Worm (Caenorhabditis elegans) whole organism, L4 larva: Measurements from ENCODE around the gene F26F12.2.

Experiments
- F26F4.8 ChIP-seq: fragments of 200-800 bp; sonication (Bioruptor generic); conservative IDR thresholded peaks from 2 replicates; pipeline ENCODE4 v1.3.6; 2022; ENCODE audit warnings: missing genetic modification characterization, missing compliant biosample characterization
- R02D3.7 ChIP-seq: fragments of 150-350 bp; sonication (generic microtip); optimal IDR thresholded peaks from 3 replicates; lab custom pipeline; 2014; ENCODE audit warnings: missing biosample characterization, missing genetic modification characterization
- T20F7.1 ChIP-seq: fragments of 200-800 bp; sonication (Bioruptor generic); optimal IDR thresholded peaks from 2 replicates; lab custom pipeline; 2018; ENCODE audit warnings: mild to moderate bottlenecking, missing genetic modification characterization, missing compliant biosample characterization
- ZK546.5 ChIP-seq, 2 experiments: sonication (generic microtip); optimal IDR thresholded peaks; 2 replicates each; lab custom pipeline; 2017; ENCODE audit warnings: missing biosample characterization in 2 of 2, missing genetic modification characterization in 2 of 2
- aha-1 ChIP-seq: fragments of 150-350 bp; peaks from one replicate; lab custom pipeline; 2014; ENCODE audit warnings: missing biosample characterization, missing genetic modification characterization
- attf-4 ChIP-seq: sonication (generic microtip); optimal IDR thresholded peaks from 3 replicates; lab custom pipeline; 2017; ENCODE audit warnings: missing biosample characterization, missing genetic modification characterization
- ceh-20 ChIP-seq: fragments of 200-800 bp; sonication (Bioruptor generic); IDR thresholded peaks from 2 replicates; pipeline ENCODE4 v1.3.6; 2022; ENCODE audit warnings: missing genetic modification reagents, missing genetic modification characterization, missing compliant biosample characterization
- ceh-32 ChIP-seq: sonication (generic microtip); optimal IDR thresholded peaks from 2 replicates; lab custom pipeline; 2016; ENCODE audit warnings: mild to moderate bottlenecking, missing genetic modification characterization, missing compliant biosample characterization; ENCODE audit not compliant: poor library complexity
- ceh-44 ChIP-seq: fragments of 200-800 bp; sonication (Bioruptor generic); IDR thresholded peaks from 2 replicates; pipeline ENCODE4 v1.3.6; 2022; ENCODE audit warnings: missing genetic modification reagents, missing genetic modification characterization, missing compliant biosample characterization
- ceh-82 ChIP-seq: sonication (generic microtip); optimal IDR thresholded peaks from 2 replicates; lab custom pipeline; 2017; ENCODE audit warnings: missing biosample characterization, missing genetic modification characterization
- ctbp-1 ChIP-seq: fragments of 200-800 bp; sonication (Bioruptor generic); IDR thresholded peaks from 2 replicates; pipeline ENCODE4 v1.3.6; 2022; ENCODE audit warnings: missing genetic modification reagents, missing genetic modification characterization, missing compliant biosample characterization
- daf-16 ChIP-seq, 3 experiments: sonication (generic microtip); optimal IDR thresholded peaks; 2 replicates each; lab custom pipeline; 2016 to 2017; ENCODE audit warnings: missing genetic modification characterization in 3 of 3, missing genetic modification reagents in 3 of 3, mild to moderate bottlenecking in 2 of 3, missing compliant biosample characterization in 2 of 3, missing biosample characterization in 1 of 3, moderate library complexity in 1 of 3
- daf-8 ChIP-seq: fragments of 200-800 bp; sonication (Bioruptor generic); IDR thresholded peaks from 2 replicates; pipeline ENCODE4 v1.3.6; 2022; ENCODE audit warnings: missing genetic modification characterization, missing compliant biosample characterization
- dmd-9 ChIP-seq: fragments of 200-800 bp; sonication (Bioruptor generic); IDR thresholded peaks from 2 replicates; pipeline ENCODE4 v1.3.6; 2022; ENCODE audit warnings: missing genetic modification reagents, missing genetic modification characterization, missing compliant biosample characterization
- dpl-1 ChIP-seq: fragments of 150-350 bp; optimal IDR thresholded peaks from 2 replicates; lab custom pipeline; 2014; ENCODE audit warnings: missing biosample characterization, missing genetic modification reagents, missing genetic modification characterization
- duxl-1 ChIP-seq: sonication (generic microtip); optimal IDR thresholded peaks from 2 replicates; lab custom pipeline; 2016; ENCODE audit warnings: mild to moderate bottlenecking, missing genetic modification characterization, moderate library complexity, missing compliant biosample characterization; ENCODE audit not compliant: poor library complexity
- egl-27 ChIP-seq: sonication (generic microtip); optimal IDR thresholded peaks from 3 replicates; lab custom pipeline; 2017; ENCODE audit warnings: missing biosample characterization, missing genetic modification reagents, missing genetic modification characterization
- hif-1 ChIP-seq, 2 experiments: sonication (generic microtip); optimal IDR thresholded peaks; 2 replicates each; lab custom pipeline; 2016 to 2017; ENCODE audit warnings: missing compliant biosample characterization in 2 of 2, missing genetic modification characterization in 2 of 2, missing genetic modification reagents in 2 of 2, missing genotype in 2 of 2, mild to moderate bottlenecking in 1 of 2
- hlh-11 ChIP-seq: fragments of 200-800 bp; sonication (Bioruptor generic); optimal IDR thresholded peaks from 2 replicates; lab custom pipeline; 2018; ENCODE audit warnings: mild to moderate bottlenecking, missing genetic modification characterization, missing compliant biosample characterization
- hlh-30 ChIP-seq: sonication (generic microtip); optimal IDR thresholded peaks from 2 replicates; lab custom pipeline; 2017; ENCODE audit warnings: antibody characterized with exemption, mild to moderate bottlenecking, missing genetic modification characterization, missing compliant biosample characterization; ENCODE audit not compliant: insufficient read depth
- jun-1 ChIP-seq: fragments of 150-350 bp; optimal IDR thresholded peaks from 2 replicates; lab custom pipeline; 2014; ENCODE audit warnings: missing biosample characterization, missing genetic modification reagents, missing genetic modification characterization
- lin-15B ChIP-seq: fragments of 150-350 bp; sonication (generic microtip); optimal IDR thresholded peaks from 3 replicates; lab custom pipeline; 2014; ENCODE audit warnings: missing biosample characterization, missing genetic modification characterization
- madf-9 ChIP-seq: fragments of 200-800 bp; sonication (Bioruptor generic); conservative IDR thresholded peaks from 2 replicates; pipeline ENCODE4 v1.3.6; 2022; ENCODE audit warnings: missing genetic modification reagents, missing genetic modification characterization, missing compliant biosample characterization
- mep-1 ChIP-seq: fragments of 150-350 bp; sonication (generic microtip); optimal IDR thresholded peaks from 3 replicates; lab custom pipeline; 2014; ENCODE audit warnings: missing biosample characterization, missing genetic modification characterization
- mes-2 ChIP-seq: sonication (generic microtip); optimal IDR thresholded peaks from 2 replicates; lab custom pipeline; 2016; ENCODE audit warnings: missing genotype, mild to moderate bottlenecking, missing genetic modification characterization, missing compliant biosample characterization; ENCODE audit not compliant: poor library complexity, severe bottlenecking
- nhr-10 ChIP-seq: fragments of 150-350 bp; optimal IDR thresholded peaks from 2 replicates; lab custom pipeline; 2014; ENCODE audit warnings: missing biosample characterization, missing genetic modification characterization
- nhr-237 ChIP-seq: sonication (generic microtip); optimal IDR thresholded peaks from 2 replicates; lab custom pipeline; 2017; ENCODE audit warnings: missing biosample characterization, missing genetic modification characterization
- nhr-42 ChIP-seq: fragments of 200-800 bp; sonication (Bioruptor generic); IDR thresholded peaks from 2 replicates; pipeline ENCODE4 v1.3.6; 2022; ENCODE audit warnings: missing genetic modification characterization, missing compliant biosample characterization
- nhr-48 ChIP-seq: sonication (generic microtip); optimal IDR thresholded peaks from 2 replicates; lab custom pipeline; 2016; ENCODE audit warnings: mild to moderate bottlenecking, missing genetic modification characterization, missing compliant biosample characterization
- sdz-12 ChIP-seq: fragments of 200-800 bp; sonication (Bioruptor generic); optimal IDR thresholded peaks from 2 replicates; lab custom pipeline; 2018; ENCODE audit warnings: mild to moderate bottlenecking, missing genetic modification characterization, missing compliant biosample characterization
- set-16 ChIP-seq: fragments of 200-800 bp; sonication (Bioruptor generic); IDR thresholded peaks from 2 replicates; pipeline ENCODE4 v1.3.6; 2022; ENCODE audit warnings: missing genetic modification reagents, missing genetic modification characterization, missing compliant biosample characterization
- snpc-1.2 ChIP-seq: fragments of 200-800 bp; sonication (Bioruptor generic); IDR thresholded peaks from 2 replicates; pipeline ENCODE4 v1.3.6; 2022; ENCODE audit warnings: missing genetic modification reagents, missing genetic modification characterization, missing compliant biosample characterization
- spr-1 ChIP-seq: sonication (generic microtip); optimal IDR thresholded peaks from 2 replicates; lab custom pipeline; 2016; ENCODE audit warnings: mild to moderate bottlenecking, missing genetic modification characterization, missing compliant biosample characterization
- unc-62 ChIP-seq, 3 experiments: fragments of 150-350 bp in 1 of 3; sonication (generic microtip); optimal IDR thresholded peaks in 2 of 3; peaks in 1 of 3; 1 replicate in 1 of 3; 2 replicates in 2 of 3; lab custom pipeline; 2014 to 2017; ENCODE audit warnings: missing biosample characterization in 3 of 3, missing genetic modification characterization in 3 of 3, missing genetic modification reagents in 3 of 3, missing genotype in 1 of 3
- vab-7 ChIP-seq: fragments of 200-800 bp; sonication (Bioruptor generic); IDR thresholded peaks from 2 replicates; pipeline ENCODE4 v1.3.6; 2022; ENCODE audit warnings: missing genetic modification reagents, missing genetic modification characterization, missing compliant biosample characterization
- zfp-2 ChIP-seq: sonication (generic microtip); optimal IDR thresholded peaks from 2 replicates; lab custom pipeline; 2016; ENCODE audit warnings: mild to moderate bottlenecking, missing genetic modification characterization, missing compliant biosample characterization
- zip-11 ChIP-seq: fragments of 200-800 bp; sonication (Bioruptor generic); IDR thresholded peaks from 2 replicates; pipeline ENCODE4 v1.3.6; 2022; ENCODE audit warnings: missing genetic modification characterization, missing compliant biosample characterization
- ztf-11 ChIP-seq: fragments of 150-350 bp; optimal IDR thresholded peaks from 2 replicates; lab custom pipeline; 2014; ENCODE audit warnings: missing biosample characterization, missing genetic modification characterization

Gene F26F12.2

ce11 chrV:5813060-5813659 lies 25.3 kb downstream of the F26F12.2 start, which contains the start of gene ZC250.4 (continued):
- TF ChIP-seq daf-16 (GFP tag; optimal IDR thresholded peaks at IDR 0.05; lab: Kevin White, UChicago) (no peak), daf-16 (tag; optimal IDR thresholded peaks at IDR 0.05; lab: Kevin White, UChicago) (no peak), hif-1 (tag; optimal IDR thresholded peaks at IDR 0.05; lab: Kevin White, UChicago) (peak in 1 of 2 experiments; percentile 73), set-16 (GFP tag; lab: Robert Waterston, UW) (no peak), unc-62 (GFP tag; optimal IDR thresholded peaks at IDR 0.05 in 1 of 2; lab: Kevin White, UChicago) (peak in 1 of 2 experiments; percentile 14), unc-62 (tag; optimal IDR thresholded peaks at IDR 0.05; lab: Kevin White, UChicago) (no peak), egl-27 (tag; lab: Kevin White, UChicago) (no peak), ztf-11 (tag; lab: Kevin White, UChicago) (no peak), attf-4 (tag; lab: Kevin White, UChicago) (no peak), mes-2 (tag; lab: Kevin White, UChicago) (peak; percentile 20), dmd-9 (GFP tag; lab: Robert Waterston, UW) (no peak), aha-1 (tag; lab: Kevin White, UChicago) (peak; percentile 74), hlh-11 (tag; lab: Kevin White, UChicago) (peak; percentile 50), zfp-2 (tag; lab: Kevin White, UChicago) (no peak), ctbp-1 (GFP tag; lab: Robert Waterston, UW) (no peak), hlh-30 (tag; lab: Kevin White, UChicago) (no peak), ceh-32 (tag; lab: Kevin White, UChicago) (no peak), daf-8 (GFP tag; lab: Robert Waterston, UW) (no peak), F26F4.8 (GFP tag; lab: Robert Waterston, UW) (no peak), nhr-10 (tag; lab: Kevin White, UChicago) (no peak), jun-1 (no peak), madf-9 (GFP tag; lab: Robert Waterston, UW) (no peak)

- TF ChIP-seq nhr-48 (tag; lab: Kevin White, UChicago) (no peak), ceh-20 (GFP tag; lab: Robert Waterston, UW) (no peak), ceh-82 (no peak), duxl-1 (tag; lab: Kevin White, UChicago) (no peak), ZK546.5 (tag; optimal IDR thresholded peaks at IDR 0.05; lab: Kevin White, UChicago) (no peak), vab-7 (GFP tag; lab: Robert Waterston, UW) (no peak), dpl-1 (no peak), zip-11 (GFP tag; lab: Robert Waterston, UW) (no peak), nhr-42 (GFP tag; lab: Robert Waterston, UW) (no peak), zfp-2 (tag; lab: Kevin White, UChicago) (no peak), snpc-1.2 (GFP tag; lab: Robert Waterston, UW) (no peak), lin-15B (no peak), T20F7.1 (GFP tag; lab: Kevin White, UChicago) (no peak), spr-1 (tag; lab: Kevin White, UChicago) (no peak), ceh-44 (GFP tag; lab: Robert Waterston, UW) (no peak), mep-1 (tag; lab: Kevin White, UChicago) (no peak), R02D3.7 (no peak), sdz-12 (GFP tag; lab: Kevin White, UChicago) (no peak), nhr-237 (tag; lab: Kevin White, UChicago) (no peak)
- TF ChIP-seq, all 104 proteins: peak for 0
Measured at ce11 chrV:5805467-5805866, 32.9 kb downstream of the F26F12.2 start, which contains the start of gene ZC250.5. Gene ZC250.5 (plus strand): TSS chrV:5805767.
